Worm (Caenorhabditis elegans) whole organism, young adult: ENCODE results near the gene col-129.
"Not testable (repeated sequence)": the region's sequence is repeated elsewhere in the genome, so short reads cannot be mapped to it uniquely, and the experiment has no call there.

Experiments used
- B0261.1 ChIP-seq: sonication (generic microtip); optimal IDR thresholded peaks from 2 replicates; lab custom pipeline; 2016; ENCODE audit warnings: mild to moderate bottlenecking, missing genetic modification characterization, moderate library complexity, missing compliant biosample characterization
- F33H1.4 ChIP-seq: fragments of 200-800 bp; sonication (Bioruptor generic); IDR thresholded peaks from 2 replicates; pipeline ENCODE4 v1.3.6; 2022; ENCODE audit warnings: missing genetic modification reagents, missing genetic modification characterization, missing compliant biosample characterization
- F55B11.4 ChIP-seq: sonication (generic microtip); optimal IDR thresholded peaks from 2 replicates; lab custom pipeline; 2016; ENCODE audit warnings: missing compliant biosample characterization, missing genetic modification characterization, borderline replicate concordance; ENCODE audit not compliant: insufficient read depth
- Y53G8AR.9 ChIP-seq: fragments of 200-800 bp; sonication (Bioruptor generic); conservative IDR thresholded peaks from 2 replicates; pipeline ENCODE4 v1.3.6; 2022; ENCODE audit warnings: missing genetic modification reagents, missing genetic modification characterization, missing compliant biosample characterization
- Y56A3A.18 ChIP-seq: fragments of 200-800 bp; sonication (Bioruptor generic); IDR thresholded peaks from 2 replicates; pipeline ENCODE4 v1.3.6; 2022; ENCODE audit warnings: missing genetic modification reagents, missing genetic modification characterization, missing compliant biosample characterization
- Y67H2A.10 ChIP-seq: fragments of 200-800 bp; sonication (Bioruptor generic); conservative IDR thresholded peaks from 2 replicates; pipeline ENCODE4 v1.3.6; 2022; ENCODE audit warnings: missing genetic modification reagents, missing genetic modification characterization, missing compliant biosample characterization
- Y79H2A.3 ChIP-seq: fragments of 200-800 bp; sonication (Bioruptor generic); conservative IDR thresholded peaks from 2 replicates; pipeline ENCODE4 v1.3.6; 2022; ENCODE audit warnings: missing genetic modification reagents, missing genetic modification characterization, missing compliant biosample characterization
- akir-1 ChIP-seq: fragments of 200-800 bp; sonication (Bioruptor generic); optimal IDR thresholded peaks from 2 replicates; lab custom pipeline; 2018; ENCODE audit warnings: mild to moderate bottlenecking, missing genetic modification characterization, moderate library complexity, missing compliant biosample characterization
- aptf-2 ChIP-seq: fragments of 200-800 bp; sonication (Bioruptor generic); conservative IDR thresholded peaks from 2 replicates; pipeline ENCODE4 v1.3.6; 2022; ENCODE audit warnings: missing genetic modification reagents, missing genetic modification characterization, missing compliant biosample characterization
- aptf-3 ChIP-seq: fragments of 200-800 bp; sonication (Bioruptor generic); IDR thresholded peaks from 2 replicates; pipeline ENCODE4 v1.3.6; 2022; ENCODE audit warnings: missing genetic modification characterization, missing compliant biosample characterization
- ceh-58 ChIP-seq: fragments of 200-800 bp; sonication (Bioruptor generic); IDR thresholded peaks from 2 replicates; pipeline ENCODE4 v1.3.6; 2022; ENCODE audit warnings: missing genetic modification characterization, missing compliant biosample characterization
- ceh-91 ChIP-seq: fragments of 200-800 bp; sonication (Bioruptor generic); IDR thresholded peaks from 2 replicates; pipeline ENCODE4 v1.3.6; 2022; ENCODE audit warnings: missing genetic modification reagents, missing genetic modification characterization, missing compliant biosample characterization
- die-1 ChIP-seq: sonication (generic microtip); optimal IDR thresholded peaks from 2 replicates; lab custom pipeline; 2016; ENCODE audit warnings: missing genotype, mild to moderate bottlenecking, missing genetic modification characterization, missing compliant biosample characterization
- dox-1 ChIP-seq: fragments of 200-800 bp; sonication (Bioruptor generic); IDR thresholded peaks from 2 replicates; pipeline ENCODE4 v1.3.6; 2022; ENCODE audit warnings: missing genetic modification reagents, missing genetic modification characterization, missing compliant biosample characterization
- dpff-1 ChIP-seq: sonication (generic microtip); optimal IDR thresholded peaks from 2 replicates; lab custom pipeline; 2017; ENCODE audit warnings: mild to moderate bottlenecking, missing genetic modification characterization, missing compliant biosample characterization
- him-1 ChIP-seq: sonication (generic microtip); optimal IDR thresholded peaks from 2 replicates; lab custom pipeline; 2016; ENCODE audit warnings: missing genotype, missing genetic modification reagents, missing genetic modification characterization, missing compliant biosample characterization
- hrde-1 ChIP-seq: sonication (generic microtip); optimal IDR thresholded peaks from 2 replicates; lab custom pipeline; 2016; ENCODE audit warnings: missing genetic modification characterization, mild to moderate bottlenecking, missing compliant biosample characterization, moderate library complexity, missing genotype, missing genetic modification reagents, borderline replicate concordance
- hsf-1 ChIP-seq: fragments of 200-800 bp; sonication (Bioruptor generic); IDR thresholded peaks from 2 replicates; pipeline ENCODE4 v1.3.6; 2022; ENCODE audit warnings: missing genetic modification reagents, missing genetic modification characterization, missing compliant biosample characterization
- lag-1 ChIP-seq: fragments of 200-800 bp; sonication (Bioruptor generic); IDR thresholded peaks from 2 replicates; pipeline ENCODE4 v1.3.6; 2022; ENCODE audit warnings: missing genetic modification reagents, missing genetic modification characterization, missing compliant biosample characterization
- lin-35 ChIP-seq, 3 experiments: fragments of 150-350 bp in 2 of 3; sonication (generic microtip) in 1 of 3; optimal IDR thresholded peaks; 2 replicates each; lab custom pipeline; 2014 to 2018; ENCODE audit warnings: missing biosample characterization in 3 of 3, missing genetic modification characterization in 3 of 3, missing genetic modification reagents in 3 of 3
- lsl-1 ChIP-seq: fragments of 200-800 bp; sonication (Bioruptor generic); optimal IDR thresholded peaks from 2 replicates; lab custom pipeline; 2018; ENCODE audit warnings: mild to moderate bottlenecking, missing genetic modification characterization, moderate library complexity, missing compliant biosample characterization
- lsy-27 ChIP-seq: sonication (generic microtip); optimal IDR thresholded peaks from 2 replicates; lab custom pipeline; 2017; ENCODE audit warnings: missing genetic modification characterization, mild to moderate bottlenecking, missing compliant biosample characterization, antibody characterized with exemption, missing genotype, borderline replicate concordance; ENCODE audit not compliant: insufficient read depth
- madf-3 ChIP-seq: fragments of 200-800 bp; sonication (Bioruptor generic); IDR thresholded peaks from 2 replicates; pipeline ENCODE4 v1.3.6; 2022; ENCODE audit warnings: missing genetic modification reagents, missing genetic modification characterization, missing compliant biosample characterization
- nfya-1 ChIP-seq: sonication (generic microtip); optimal IDR thresholded peaks from 2 replicates; lab custom pipeline; 2017; ENCODE audit warnings: antibody characterized with exemption, missing compliant biosample characterization, missing genetic modification characterization, borderline replicate concordance; ENCODE audit not compliant: insufficient read depth
- nhr-27 ChIP-seq: fragments of 200-800 bp; sonication (Bioruptor generic); optimal IDR thresholded peaks from 2 replicates; lab custom pipeline; 2018; ENCODE audit warnings: mild to moderate bottlenecking, missing genetic modification characterization, moderate library complexity, missing compliant biosample characterization
- pbrm-1 ChIP-seq: fragments of 200-800 bp; sonication (Bioruptor generic); IDR thresholded peaks from 2 replicates; pipeline ENCODE4 v1.3.6; 2022; ENCODE audit warnings: missing genetic modification reagents, missing genetic modification characterization, missing compliant biosample characterization
- rcor-1 ChIP-seq: fragments of 200-800 bp; sonication (Bioruptor generic); IDR thresholded peaks from 2 replicates; pipeline ENCODE4 v1.3.6; 2022; ENCODE audit warnings: missing genetic modification reagents, missing genetic modification characterization, missing compliant biosample characterization
- rec-8 ChIP-seq, 2 experiments: sonication (generic microtip); optimal IDR thresholded peaks; 2 replicates each; lab custom pipeline; 2016; ENCODE audit warnings: mild to moderate bottlenecking in 2 of 2, missing genetic modification characterization in 2 of 2, missing genetic modification reagents in 2 of 2, missing genotype in 2 of 2, missing biosample characterization in 1 of 2, missing compliant biosample characterization in 1 of 2, moderate library complexity in 1 of 2
- sdz-38 ChIP-seq: sonication (generic microtip); optimal IDR thresholded peaks from 2 replicates; lab custom pipeline; 2016; ENCODE audit warnings: missing genotype, missing genetic modification characterization, missing compliant biosample characterization
- snpc-3.4 ChIP-seq: sonication (generic microtip); optimal IDR thresholded peaks from 2 replicates; lab custom pipeline; 2017; ENCODE audit warnings: missing genetic modification characterization, mild to moderate bottlenecking, missing compliant biosample characterization, antibody characterized with exemption, moderate library complexity, missing genotype, missing genetic modification reagents
- somi-1 ChIP-seq: fragments of 200-800 bp; sonication (Bioruptor generic); optimal IDR thresholded peaks from 2 replicates; lab custom pipeline; 2018; ENCODE audit warnings: mild to moderate bottlenecking, missing genetic modification characterization, missing compliant biosample characterization
- tlf-1 ChIP-seq: fragments of 200-800 bp; sonication (Bioruptor generic); optimal IDR thresholded peaks from 2 replicates; lab custom pipeline; 2018; ENCODE audit warnings: mild to moderate bottlenecking, missing genetic modification characterization, missing compliant biosample characterization
- ztf-25 ChIP-seq: fragments of 200-800 bp; sonication (Bioruptor generic); IDR thresholded peaks from 2 replicates; pipeline ENCODE4 v1.3.6; 2022; ENCODE audit warnings: missing genetic modification reagents, missing genetic modification characterization, missing compliant biosample characterization

Gene col-129

DNA sequence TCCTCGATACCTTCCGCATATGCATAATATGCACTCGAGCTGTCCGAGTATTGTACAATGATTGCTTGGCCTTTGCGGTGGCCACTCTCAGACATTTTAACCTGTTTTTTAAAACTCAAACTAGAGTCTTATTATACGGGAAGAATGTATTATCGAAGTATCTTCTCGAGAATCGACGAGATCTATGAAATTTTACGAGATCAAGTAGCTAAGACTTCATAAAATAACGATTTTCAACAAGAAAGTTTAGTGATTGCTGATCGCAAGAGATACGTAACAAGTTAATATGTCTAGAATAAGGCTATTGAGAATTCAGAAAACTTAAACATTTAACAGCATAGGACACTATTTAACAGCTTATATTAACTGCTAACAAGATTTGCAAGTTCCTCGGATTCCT is 33.0 kb upstream of the col-129 start, which contains the start of gene B0001.5:
Gene B0001.5, minus strand, starts transcription at position 101 of the 400 bp plus-strand sequence.
- TF ChIP-seq nfya-1 (tag; lab: Kevin White, UChicago), result no peak
- no peak for TF ChIP-seq die-1
- TF ChIP-seq akir-1 (GFP tag; lab: Kevin White, UChicago), result no peak
- TF ChIP-seq B0261.1, result no peak
- TF ChIP-seq tlf-1 (GFP tag; lab: Kevin White, UChicago), result no peak
- no peak for TF ChIP-seq dpff-1 (tag; lab: Kevin White, UChicago)
- TF ChIP-seq Y67H2A.10, result no peak
- no peak for TF ChIP-seq madf-3 (GFP tag; lab: Robert Waterston, UW)
- TF ChIP-seq ceh-58 (GFP tag; lab: Robert Waterston, UW), result no peak
- TF ChIP-seq lag-1, result no peak
- no peak for TF ChIP-seq him-1 (tag; lab: Kevin White, UChicago)
- TF ChIP-seq aptf-2 (GFP tag; lab: Robert Waterston, UW), result no peak
- TF ChIP-seq lin-35 (GFP tag; optimal IDR thresholded peaks at IDR 0.05; lab: Kevin White, UChicago), result no peak
- TF ChIP-seq Y56A3A.18 (GFP tag; lab: Robert Waterston, UW), result no peak
- no peak for TF ChIP-seq ceh-91
- no peak for TF ChIP-seq nhr-27 (tag; lab: Kevin White, UChicago)
- no peak for TF ChIP-seq dox-1
- TF ChIP-seq Y79H2A.3 (GFP tag; lab: Robert Waterston, UW), result no peak

DNA sequence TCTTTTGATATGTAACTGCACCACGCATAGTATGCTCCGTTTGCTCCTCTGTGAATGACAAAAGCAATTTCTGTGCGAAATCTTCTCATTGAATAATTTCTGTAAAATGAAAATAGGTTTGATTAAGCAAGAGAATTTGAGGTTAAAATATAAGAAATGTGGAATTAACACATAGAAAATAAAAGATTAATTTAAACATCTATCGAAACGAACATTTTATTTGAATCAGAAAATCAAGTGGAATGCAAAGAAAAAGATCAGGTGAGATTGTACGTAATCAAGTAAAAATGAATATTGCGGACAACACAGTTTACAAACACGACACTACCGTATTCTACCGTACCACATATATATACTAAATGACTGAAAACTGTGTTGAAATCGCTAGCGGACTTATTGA is 30.7 kb upstream of the col-129 start, which contains the start of gene B0001.8:
Gene B0001.8, minus strand, starts transcription at position 101 of the 400 bp plus-strand sequence.
- TF ChIP-seq Y53G8AR.9, result no peak
- 0 out of 2 replicates have a peak, but pooled peaks have one; percentile 41 for TF ChIP-seq Y79H2A.3 (GFP tag; lab: Robert Waterston, UW)
- TF ChIP-seq, all 124 proteins: peak for 1

DNA sequence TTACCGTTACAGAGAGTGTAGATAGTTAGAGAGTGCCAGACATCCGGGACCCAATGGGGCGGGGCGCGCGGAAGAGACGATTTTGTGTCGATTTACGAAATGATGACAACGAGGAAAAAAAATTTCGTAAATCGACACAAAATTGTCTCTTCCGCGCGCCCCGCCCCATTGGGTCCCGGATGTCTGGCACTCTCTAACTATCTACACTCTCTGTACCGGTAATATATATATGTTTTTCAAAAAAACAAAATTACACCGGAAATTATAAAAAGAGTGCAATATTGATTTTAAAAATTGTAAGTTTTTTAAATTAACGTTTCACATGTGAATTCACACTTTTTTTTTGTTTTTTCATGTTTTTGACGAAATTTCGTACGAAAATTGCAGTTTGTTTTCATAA is 27.9 kb upstream of the col-129 start, which contains the start of gene B0001.4:
Gene B0001.4, minus strand, starts transcription at position 101 of the 400 bp plus-strand sequence.
- TF ChIP-seq rec-8 (tag; optimal IDR thresholded peaks at IDR 0.05; lab: Kevin White, UChicago); pbrm-1 (GFP tag; lab: Robert Waterston, UW); die-1: not testable (repeated sequence)
- TF ChIP-seq, all 124 proteins: peak for 0; not testable (repeated sequence) for 124

DNA sequence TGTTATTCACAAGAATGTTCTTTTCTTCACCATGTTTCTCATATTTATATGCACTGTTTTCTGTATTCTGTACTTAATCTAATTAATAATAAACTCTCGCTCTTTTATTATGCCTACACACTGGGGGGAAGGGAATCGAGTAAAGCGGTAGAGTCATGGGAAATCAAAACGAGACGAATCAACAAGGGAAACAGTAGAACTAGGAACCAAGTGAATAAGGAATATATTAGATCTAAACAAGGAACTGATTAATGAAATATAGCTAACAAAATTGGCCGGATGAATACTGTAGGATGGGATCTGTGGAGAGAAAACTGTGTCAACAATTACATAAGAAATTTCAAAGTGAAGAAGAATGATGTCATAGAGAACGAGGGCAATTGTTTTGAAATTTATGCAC is 24.8 kb upstream of the col-129 start:
- TF ChIP-seq hsf-1 (GFP tag; lab: Robert Waterston, UW) (no peak), nfya-1 (tag; lab: Kevin White, UChicago) (no peak), lsy-27 (tag; lab: Kevin White, UChicago) (no peak), him-1 (tag; lab: Kevin White, UChicago) (peak; percentile 99), snpc-3.4 (tag; lab: Kevin White, UChicago) (no peak), aptf-3 (GFP tag; lab: Robert Waterston, UW) (no peak), ztf-25 (GFP tag; lab: Robert Waterston, UW) (no peak), somi-1 (GFP tag; lab: Kevin White, UChicago) (no peak), lsl-1 (GFP tag; lab: Kevin White, UChicago) (peak; percentile 1), hrde-1 (tag; lab: Kevin White, UChicago) (peak; percentile 23), sdz-38 (no peak), Y79H2A.3 (GFP tag; lab: Robert Waterston, UW) (no peak), rcor-1 (GFP tag; lab: Robert Waterston, UW) (no peak), F55B11.4 (tag; lab: Kevin White, UChicago) (no peak), F33H1.4 (GFP tag; lab: Robert Waterston, UW) (no peak)
